Fruit fly (Drosophila melanogaster) whole organism, embryonic: Measurements from ENCODE around the gene CG13012.

Source experiments
- CG3407 ChIP-seq: fragments of 200-800 bp; sonication (Bioruptor generic); optimal IDR thresholded peaks from 2 replicates; lab custom pipeline; 2018; ENCODE audit warnings: missing biosample characterization, mild to moderate bottlenecking, missing genetic modification characterization
- Dp ChIP-seq: fragments of 200-800 bp; sonication (Bioruptor generic); optimal IDR thresholded peaks from 2 replicates; lab custom pipeline; 2018; ENCODE audit warnings: missing biosample characterization, mild to moderate bottlenecking, missing genetic modification characterization, moderate library complexity
- sr ChIP-seq: fragments of 200-800 bp; sonication (Bioruptor generic); IDR thresholded peaks from 3 replicates; pipeline ENCODE4 v1.3.6; 2022; ENCODE audit warnings: missing biosample characterization, missing genetic modification characterization

- TF ChIP-seq CG3407 (GFP tag; lab: Kevin White, UChicago), result no peak
- TF ChIP-seq Dp (GFP tag; lab: Kevin White, UChicago), result no peak
- TF ChIP-seq sr, result peak; percentile 90
Measured at dm6 chrX:16689339-16689738, 12.8 kb upstream of the CG13012 start.
